Worm (Caenorhabditis elegans) whole organism, L1 larva: ENCODE results near the gene rnh-2.

Experiments
- C04F5.9 ChIP-seq: sonication (generic microtip); optimal IDR thresholded peaks from 2 replicates; lab custom pipeline; 2016; ENCODE audit warnings: missing genetic modification characterization, missing compliant biosample characterization
- Y116A8C.19 ChIP-seq: sonication (generic microtip); optimal IDR thresholded peaks from 2 replicates; lab custom pipeline; 2016; ENCODE audit warnings: missing compliant biosample characterization, missing genetic modification characterization, borderline replicate concordance
- ceh-88 ChIP-seq: fragments of 200-800 bp; sonication (Bioruptor generic); IDR thresholded peaks from 2 replicates; pipeline ENCODE4 v1.3.6; 2022; ENCODE audit warnings: missing genetic modification characterization, missing compliant biosample characterization
- fkh-4 ChIP-seq: sonication (generic microtip); optimal IDR thresholded peaks from 2 replicates; lab custom pipeline; 2016; ENCODE audit warnings: missing compliant biosample characterization, missing genetic modification characterization, borderline replicate concordance
- grh-1 ChIP-seq: fragments of 200-800 bp; sonication (Bioruptor generic); IDR thresholded peaks from 2 replicates; pipeline ENCODE4 v1.3.6; 2022; ENCODE audit warnings: missing genetic modification reagents, missing genetic modification characterization, missing compliant biosample characterization
- lin-35 ChIP-seq, 2 experiments: fragments of 150-350 bp; optimal IDR thresholded peaks; 2 replicates each; lab custom pipeline; 2014; ENCODE audit warnings: missing biosample characterization in 2 of 2, missing genetic modification characterization in 2 of 2, missing genetic modification reagents in 2 of 2
- nhr-12 ChIP-seq: sonication (generic microtip); optimal IDR thresholded peaks from 2 replicates; lab custom pipeline; 2017; ENCODE audit warnings: missing biosample characterization, missing genetic modification characterization
- nhr-237 ChIP-seq: fragments of 150-350 bp; optimal IDR thresholded peaks from 2 replicates; lab custom pipeline; 2014; ENCODE audit warnings: missing biosample characterization, missing genetic modification characterization
- nhr-28 ChIP-seq: fragments of 150-350 bp; optimal IDR thresholded peaks from 2 replicates; lab custom pipeline; 2014; ENCODE audit warnings: missing biosample characterization, missing genetic modification characterization
- nhr-47 ChIP-seq: sonication (generic microtip); optimal IDR thresholded peaks from 2 replicates; lab custom pipeline; 2016; ENCODE audit warnings: mild to moderate bottlenecking, missing genetic modification characterization, moderate library complexity, missing compliant biosample characterization
- nhr-90 ChIP-seq: sonication (generic microtip); optimal IDR thresholded peaks from 2 replicates; lab custom pipeline; 2016; ENCODE audit warnings: mild to moderate bottlenecking, missing genetic modification characterization, missing compliant biosample characterization; ENCODE audit not compliant: poor library complexity
- unc-98 ChIP-seq: fragments of 200-800 bp; sonication (Bioruptor generic); IDR thresholded peaks from 2 replicates; pipeline ENCODE4 v1.3.6; 2022; ENCODE audit warnings: missing genetic modification characterization, missing compliant biosample characterization
- ztf-11 ChIP-seq, 2 experiments: sonication (generic microtip); optimal IDR thresholded peaks; 2 replicates each; lab custom pipeline; 2016 to 2017; ENCODE audit warnings: missing genetic modification characterization in 2 of 2, missing biosample characterization in 1 of 2, missing compliant biosample characterization in 1 of 2
- ztf-4 ChIP-seq: fragments of 150-350 bp; optimal IDR thresholded peaks from 2 replicates; lab custom pipeline; 2014; ENCODE audit warnings: missing biosample characterization, missing genetic modification characterization

ce11 chrII:8504074-8504724 lies 12.8 kb upstream of the rnh-2 start:
- TF ChIP-seq nhr-12 (no peak), nhr-90 (tag; lab: Kevin White, UChicago) (no peak), unc-98 (GFP tag; lab: Robert Waterston, UW) (no peak), nhr-47 (no peak), ztf-4 (tag; lab: Kevin White, UChicago) (no peak), ceh-88 (no peak), C04F5.9 (no peak), fkh-4 (no peak), lin-35 (GFP tag; optimal IDR thresholded peaks at IDR 0.05; lab: Kevin White, UChicago) (no peak), nhr-28 (tag; lab: Kevin White, UChicago) (no peak), nhr-237 (no peak), ztf-11 (tag; optimal IDR thresholded peaks at IDR 0.05; lab: Kevin White, UChicago) (no peak), grh-1 (no peak), Y116A8C.19 (tag; lab: Kevin White, UChicago) (no peak)
